Fruit fly (Drosophila melanogaster): Measurements from ENCODE around the gene Gr93b.

The Gr93b gene

DNA sequence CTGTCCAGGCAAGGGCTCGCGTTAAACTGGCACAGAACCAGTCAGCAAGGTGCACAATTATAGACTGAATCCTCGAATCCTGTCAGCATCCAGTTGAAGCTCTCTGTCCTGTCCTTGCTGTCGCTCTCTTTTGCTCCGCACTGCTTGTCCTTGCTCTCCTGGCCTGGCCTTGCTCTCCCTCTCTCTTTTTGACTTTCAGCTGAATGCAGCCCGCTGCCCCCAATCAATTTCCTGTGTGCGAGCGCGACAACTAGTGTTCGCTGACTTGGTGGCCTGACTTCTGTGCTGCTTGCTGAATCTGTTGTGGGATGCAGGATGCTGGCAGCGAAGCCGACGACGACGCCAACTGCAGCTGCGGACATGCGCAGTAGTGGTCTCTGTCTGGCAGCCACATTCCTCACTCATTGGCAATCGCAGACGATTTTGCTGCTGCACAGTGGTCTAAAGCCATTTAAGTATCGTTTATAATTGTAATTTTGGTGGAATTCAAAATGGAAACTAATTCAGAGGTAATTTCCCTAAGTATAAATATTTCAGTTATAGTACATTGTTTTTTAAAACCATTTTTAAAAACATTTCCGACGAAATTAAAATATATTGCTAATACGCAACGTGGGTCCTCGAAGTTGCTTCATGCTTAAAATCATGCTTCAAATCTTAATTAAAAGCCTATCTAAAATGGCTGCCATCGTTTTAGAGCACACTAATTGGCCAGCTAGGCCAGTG lies 34.8 kb downstream of the Gr93b start (continued):
- TF ChIP-seq Trl (optimal IDR thresholded peaks at IDR 0.05) (peak; percentile 57 to 64), Trl (GFP tag; optimal IDR thresholded peaks at IDR 0.05) (no peak), lab (GFP tag; optimal IDR thresholded peaks at IDR 0.05) (peak; percentile 68), CG4854 (GFP tag; optimal IDR thresholded peaks at IDR 0.05) (no peak), ro (GFP tag; IDR thresholded peaks at IDR 0.05) (no peak), pan (optimal IDR thresholded peaks at IDR 0.05) (no peak), pan (GFP tag; optimal IDR thresholded peaks at IDR 0.05 in 1 of 2, IDR thresholded peaks at IDR 0.05 in 1 of 2) (peak in 1 of 2 experiments; percentile 24), Bgb (GFP tag; IDR thresholded peaks at IDR 0.05; ENCODE audit: partially characterized antibody) (peak; percentile 36; the same call in 1 of the 2 replicates), Med (GFP tag) (peak; percentile 57), dysf (GFP tag; IDR thresholded peaks at IDR 0.05) (0 out of 3 replicates have a peak, but pooled peaks have one; percentile 26), CG15514 (GFP tag; optimal IDR thresholded peaks at IDR 0.05) (peak; percentile 10), ewg (GFP tag; optimal IDR thresholded peaks at IDR 0.05) (peak; percentile 67), tio (GFP tag; optimal IDR thresholded peaks at IDR 0.05) (peak; percentile 11), CG3281 (GFP tag; optimal IDR thresholded peaks at IDR 0.05) (peak; percentile 49), CG11504 (tag; optimal IDR thresholded peaks at IDR 0.05) (peak; percentile 45), CG7556 (GFP tag; optimal IDR thresholded peaks at IDR 0.05) (peak; percentile 61), CG2678 (tag; optimal IDR thresholded peaks at IDR 0.05) (peak; percentile 54), Sry-β (GFP tag; optimal IDR thresholded peaks at IDR 0.05) (no peak), CG2712 (tag; optimal IDR thresholded peaks at IDR 0.05) (peak; percentile 24), CG18619 (GFP tag; optimal IDR thresholded peaks at IDR 0.05) (peak; percentile 8), chinmo (GFP tag; IDR thresholded peaks at IDR 0.05; ENCODE audit: partially characterized antibody) (0 out of 4 replicates have a peak, but pooled peaks have one; percentile 10), Hand (GFP tag; optimal IDR thresholded peaks at IDR 0.05) (peak; percentile 31), grau (tag; optimal IDR thresholded peaks at IDR 0.05) (peak; percentile 42), Antp (GFP tag; optimal IDR thresholded peaks at IDR 0.05) (no peak), CG31365 (tag; optimal IDR thresholded peaks at IDR 0.05) (peak; percentile 63), CG1832 (GFP tag; optimal IDR thresholded peaks at IDR 0.05) (peak; percentile 64), shn (GFP tag; optimal IDR thresholded peaks at IDR 0.05) (no peak), Ets65A (GFP tag) (peak; percentile 69), CG10321 (GFP tag; IDR thresholded peaks at IDR 0.05) (peak; percentile 87), Side (GFP tag; optimal IDR thresholded peaks at IDR 0.05) (peak; percentile 0), CG18599 (GFP tag; optimal IDR thresholded peaks at IDR 0.05) (peak; percentile 70), br (optimal IDR thresholded peaks at IDR 0.05) (no peak), dmrt99B (tag; optimal IDR thresholded peaks at IDR 0.05) (peak; percentile 55), Hmr (GFP tag; optimal IDR thresholded peaks at IDR 0.05) (peak; percentile 59), Dref (GFP tag; IDR thresholded peaks at IDR 0.05) (no peak), her (GFP tag; optimal IDR thresholded peaks at IDR 0.05) (no peak), CG8478 (optimal IDR thresholded peaks at IDR 0.05) (peak; percentile 83), lbe (GFP tag; optimal IDR thresholded peaks at IDR 0.05) (no peak), CG7839 (tag; optimal IDR thresholded peaks at IDR 0.05) (peak; percentile 33), CG17829 (tag; optimal IDR thresholded peaks at IDR 0.05) (no peak), onecut (GFP tag; IDR thresholded peaks at IDR 0.05) (peak; percentile 38; the same call in 1 of the 2 replicates), Nf-YC (tag; optimal IDR thresholded peaks at IDR 0.05) (peak; percentile 28), Fer3 (tag; optimal IDR thresholded peaks at IDR 0.05) (peak; percentile 4), cwo (GFP tag; optimal IDR thresholded peaks at IDR 0.05) (peak; percentile 47), Adf1 (GFP tag; IDR thresholded peaks at IDR 0.05) (peak; percentile 88), CG18262 (tag; optimal IDR thresholded peaks at IDR 0.05) (no peak), CG32772 (GFP tag; IDR thresholded peaks at IDR 0.05) (no peak), Jarid2 (GFP tag; optimal IDR thresholded peaks at IDR 0.05) (peak; percentile 45), CG10147 (GFP tag; optimal IDR thresholded peaks at IDR 0.05) (no peak)
